Worm (Caenorhabditis elegans): ENCODE data around the gene prdx-3.

DNA sequence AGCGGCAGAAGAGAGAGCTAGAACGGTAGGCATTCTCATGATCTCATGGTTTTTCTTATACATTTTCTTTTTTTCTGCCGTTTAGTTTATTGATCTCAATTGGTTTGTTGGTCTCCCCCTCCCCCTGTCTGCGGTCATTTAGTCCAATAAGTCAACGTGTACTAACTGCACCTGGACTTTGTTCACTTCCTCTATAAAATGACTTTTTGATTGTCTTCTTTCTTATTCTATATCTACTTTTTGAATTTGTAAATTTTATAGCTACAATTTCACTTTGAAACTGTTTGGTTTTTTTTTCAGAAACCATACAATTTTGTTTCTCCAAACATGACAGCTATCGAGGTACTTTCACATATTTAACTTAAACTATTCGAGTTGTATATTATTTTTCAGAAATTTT is 39.6 kb upstream of the prdx-3 start, which contains the start of gene ckb-2:
- TF ChIP-seq T22C8.4 (GFP tag; IDR thresholded peaks at IDR 0.05) (no peak), flt-1 (GFP tag; IDR thresholded peaks at IDR 0.05) (no peak), ztf-29 (GFP tag; IDR thresholded peaks at IDR 0.05) (no peak)

Measured in whole organism, midembryonic.